Worm (Caenorhabditis elegans) whole organism, L1 larva: ENCODE data around the gene hpo-28.

Source experiments
- C04F5.9 ChIP-seq: sonication (generic microtip); optimal IDR thresholded peaks from 2 replicates; lab custom pipeline; 2016; ENCODE audit warnings: missing genetic modification characterization, missing compliant biosample characterization
- C16A3.4 ChIP-seq: fragments of 150-350 bp; optimal IDR thresholded peaks from 2 replicates; lab custom pipeline; 2014; ENCODE audit warnings: missing biosample characterization, missing genetic modification characterization
- C34B4.2 ChIP-seq: sonication (generic microtip); optimal IDR thresholded peaks from 2 replicates; lab custom pipeline; 2017; ENCODE audit warnings: mild to moderate bottlenecking, missing genetic modification characterization, missing compliant biosample characterization
- F16B12.6 ChIP-seq: fragments of 150-350 bp; optimal IDR thresholded peaks from 2 replicates; lab custom pipeline; 2014; ENCODE audit warnings: missing biosample characterization, missing genetic modification characterization
- aha-1 ChIP-seq: fragments of 150-350 bp; optimal IDR thresholded peaks from 2 replicates; lab custom pipeline; 2014; ENCODE audit warnings: missing biosample characterization, missing genetic modification characterization
- alr-1 ChIP-seq: fragments of 200-800 bp; sonication (Bioruptor generic); optimal IDR thresholded peaks from 2 replicates; lab custom pipeline; 2018; ENCODE audit warnings: borderline replicate concordance, mild to moderate bottlenecking, missing genetic modification characterization, missing compliant biosample characterization
- aly-2 ChIP-seq: fragments of 150-350 bp; optimal IDR thresholded peaks from 2 replicates; lab custom pipeline; 2014; ENCODE audit warnings: missing biosample characterization, missing genetic modification characterization
- ama-1 ChIP-seq: fragments of 150-350 bp; optimal IDR thresholded peaks from 2 replicates; lab custom pipeline; 2014
- ceh-63 ChIP-seq: fragments of 200-800 bp; sonication (Bioruptor generic); optimal IDR thresholded peaks from 2 replicates; lab custom pipeline; 2018; ENCODE audit warnings: mild to moderate bottlenecking, missing genetic modification characterization, missing compliant biosample characterization
- ceh-8 ChIP-seq: fragments of 200-800 bp; sonication (Bioruptor generic); optimal IDR thresholded peaks from 2 replicates; lab custom pipeline; 2018; ENCODE audit warnings: mild to moderate bottlenecking, missing genetic modification characterization, moderate library complexity, missing compliant biosample characterization
- ceh-90 ChIP-seq: sonication (generic microtip); optimal IDR thresholded peaks from 2 replicates; lab custom pipeline; 2016; ENCODE audit warnings: missing genetic modification characterization, missing compliant biosample characterization
- ces-1 ChIP-seq: fragments of 150-350 bp; optimal IDR thresholded peaks from 2 replicates; lab custom pipeline; 2014; ENCODE audit warnings: missing biosample characterization, missing genetic modification reagents, missing genetic modification characterization
- dpl-1 ChIP-seq, 3 experiments: fragments of 150-350 bp in 2 of 3; sonication (generic microtip) in 1 of 3; optimal IDR thresholded peaks; 2 replicates each; lab custom pipeline; 2014 to 2017; ENCODE audit warnings: missing biosample characterization in 3 of 3, missing genetic modification characterization in 3 of 3, missing genetic modification reagents in 3 of 3
- efl-1 ChIP-seq, 4 experiments: fragments of 150-350 bp; optimal IDR thresholded peaks in 3 of 4; peaks in 1 of 4; 1 replicate in 1 of 4; 2 replicates in 3 of 4; lab custom pipeline; 2014; ENCODE audit warnings: missing biosample characterization in 2 of 4, missing genetic modification characterization in 2 of 4, missing genetic modification reagents in 2 of 4
- efl-3 ChIP-seq: fragments of 200-800 bp; sonication (Bioruptor generic); optimal IDR thresholded peaks from 2 replicates; lab custom pipeline; 2018; ENCODE audit warnings: mild to moderate bottlenecking, missing genetic modification characterization, missing compliant biosample characterization
- egl-13 ChIP-seq: sonication (generic microtip); optimal IDR thresholded peaks from 2 replicates; lab custom pipeline; 2016; ENCODE audit warnings: missing genotype, missing genetic modification reagents, missing genetic modification characterization, missing compliant biosample characterization
- elt-3 ChIP-seq, 6 experiments: fragments of 150-350 bp in 1 of 6; sonication (generic microtip); optimal IDR thresholded peaks; 2 replicates each; lab custom pipeline; 2017 to 2018; ENCODE audit warnings: missing biosample characterization in 6 of 6, missing genetic modification characterization in 6 of 6, inconsistent platforms in 1 of 6
- ets-5 ChIP-seq: fragments of 200-800 bp; sonication (Bioruptor generic); IDR thresholded peaks from 2 replicates; pipeline ENCODE4 v1.3.6; 2022; ENCODE audit warnings: missing genetic modification characterization, missing compliant biosample characterization
- fkh-10 ChIP-seq: sonication (generic microtip); optimal IDR thresholded peaks from 2 replicates; lab custom pipeline; 2017; ENCODE audit warnings: missing biosample characterization, missing genetic modification reagents, missing genetic modification characterization
- fkh-8 ChIP-seq: sonication (generic microtip); optimal IDR thresholded peaks from 2 replicates; lab custom pipeline; 2016; ENCODE audit warnings: mild to moderate bottlenecking, missing genetic modification characterization, missing compliant biosample characterization
- fos-1 ChIP-seq: fragments of 150-350 bp; optimal IDR thresholded peaks from 2 replicates; lab custom pipeline; 2014; ENCODE audit warnings: missing biosample characterization, missing genetic modification characterization
- hlh-17 ChIP-seq: fragments of 200-800 bp; sonication (Bioruptor generic); optimal IDR thresholded peaks from 2 replicates; lab custom pipeline; 2018; ENCODE audit warnings: missing genetic modification characterization, mild to moderate bottlenecking, missing compliant biosample characterization, moderate library complexity, borderline replicate concordance
- isw-1 ChIP-seq: fragments of 200-800 bp; sonication (Bioruptor generic); IDR thresholded peaks from 2 replicates; pipeline ENCODE4 v1.3.6; 2022; ENCODE audit warnings: missing genetic modification characterization, missing compliant biosample characterization
- jun-1 ChIP-seq: fragments of 150-350 bp; optimal IDR thresholded peaks from 2 replicates; lab custom pipeline; 2014; ENCODE audit warnings: missing biosample characterization, missing genetic modification reagents, missing genetic modification characterization
- lin-13 ChIP-seq: fragments of 150-350 bp; optimal IDR thresholded peaks from 2 replicates; lab custom pipeline; 2014; ENCODE audit warnings: missing biosample characterization, missing genetic modification reagents, missing genetic modification characterization
- lin-14 ChIP-seq: fragments of 200-800 bp; sonication (Bioruptor generic); optimal IDR thresholded peaks from 2 replicates; lab custom pipeline; 2018; ENCODE audit warnings: mild to moderate bottlenecking, missing genetic modification characterization, moderate library complexity, missing compliant biosample characterization
- lin-15B ChIP-seq: fragments of 150-350 bp; sonication (generic microtip); optimal IDR thresholded peaks from 3 replicates; lab custom pipeline; 2014; ENCODE audit warnings: missing biosample characterization, missing genetic modification characterization
- lin-35 ChIP-seq, 2 experiments: fragments of 150-350 bp; optimal IDR thresholded peaks; 2 replicates each; lab custom pipeline; 2014; ENCODE audit warnings: missing biosample characterization in 2 of 2, missing genetic modification characterization in 2 of 2, missing genetic modification reagents in 2 of 2
- lin-39 ChIP-seq: fragments of 150-350 bp; optimal IDR thresholded peaks from 2 replicates; lab custom pipeline; 2014; ENCODE audit warnings: missing biosample characterization, missing genetic modification reagents, missing genetic modification characterization
- lsy-2 ChIP-seq, 2 experiments: fragments of 150-350 bp; optimal IDR thresholded peaks; 2 replicates each; lab custom pipeline; 2014; ENCODE audit warnings: missing biosample characterization in 2 of 2, missing genetic modification characterization in 2 of 2
- mep-1 ChIP-seq: fragments of 150-350 bp; optimal IDR thresholded peaks from 2 replicates; lab custom pipeline; 2014; ENCODE audit warnings: missing biosample characterization, missing genetic modification characterization
- nhr-19 ChIP-seq: fragments of 200-800 bp; sonication (Bioruptor generic); conservative IDR thresholded peaks from 2 replicates; pipeline ENCODE4 v1.3.6; 2022; ENCODE audit warnings: missing genetic modification characterization, missing compliant biosample characterization
- nhr-237 ChIP-seq: fragments of 150-350 bp; optimal IDR thresholded peaks from 2 replicates; lab custom pipeline; 2014; ENCODE audit warnings: missing biosample characterization, missing genetic modification characterization
- nhr-28 ChIP-seq: fragments of 150-350 bp; optimal IDR thresholded peaks from 2 replicates; lab custom pipeline; 2014; ENCODE audit warnings: missing biosample characterization, missing genetic modification characterization
- nhr-47 ChIP-seq: sonication (generic microtip); optimal IDR thresholded peaks from 2 replicates; lab custom pipeline; 2016; ENCODE audit warnings: mild to moderate bottlenecking, missing genetic modification characterization, moderate library complexity, missing compliant biosample characterization
- nhr-71 ChIP-seq: sonication (generic microtip); optimal IDR thresholded peaks from 2 replicates; lab custom pipeline; 2016; ENCODE audit warnings: mild to moderate bottlenecking, missing genetic modification characterization, moderate library complexity, missing compliant biosample characterization
- nhr-76 ChIP-seq: sonication (generic microtip); optimal IDR thresholded peaks from 2 replicates; lab custom pipeline; 2017; ENCODE audit warnings: missing biosample characterization, missing genetic modification characterization
- nhr-77 ChIP-seq: fragments of 150-350 bp; optimal IDR thresholded peaks from 2 replicates; lab custom pipeline; 2014; ENCODE audit warnings: missing biosample characterization, missing genetic modification characterization
- pqm-1 ChIP-seq: sonication (generic microtip); optimal IDR thresholded peaks from 3 replicates; lab custom pipeline; 2017; ENCODE audit warnings: missing biosample characterization, missing genetic modification characterization
- skn-1 ChIP-seq: fragments of 150-350 bp; optimal IDR thresholded peaks from 2 replicates; lab custom pipeline; 2014; ENCODE audit warnings: missing biosample characterization, missing genetic modification characterization
- snu-23 ChIP-seq: sonication (generic microtip); optimal IDR thresholded peaks from 2 replicates; lab custom pipeline; 2016; ENCODE audit warnings: missing genetic modification characterization, missing compliant biosample characterization
- sox-4 ChIP-seq: sonication (generic microtip); optimal IDR thresholded peaks from 2 replicates; lab custom pipeline; 2016; ENCODE audit warnings: missing genetic modification characterization, missing compliant biosample characterization
- sup-37 ChIP-seq: fragments of 200-800 bp; sonication (Bioruptor generic); optimal IDR thresholded peaks from 2 replicates; lab custom pipeline; 2018; ENCODE audit warnings: mild to moderate bottlenecking, missing genetic modification characterization, missing compliant biosample characterization
- swsn-7 ChIP-seq: sonication (generic microtip); optimal IDR thresholded peaks from 2 replicates; lab custom pipeline; 2016; ENCODE audit warnings: missing genetic modification characterization, missing compliant biosample characterization
- tbx-2 ChIP-seq: sonication (generic microtip); optimal IDR thresholded peaks from 2 replicates; lab custom pipeline; 2016; ENCODE audit warnings: missing genetic modification characterization, missing compliant biosample characterization
- tlp-1 ChIP-seq: fragments of 150-350 bp; optimal IDR thresholded peaks from 2 replicates; lab custom pipeline; 2014; ENCODE audit warnings: missing biosample characterization, missing genetic modification characterization
- unc-130 ChIP-seq: fragments of 150-350 bp; optimal IDR thresholded peaks from 2 replicates; lab custom pipeline; 2017; ENCODE audit warnings: missing biosample characterization, missing genetic modification characterization, inconsistent platforms
- unc-30 ChIP-seq: sonication (generic microtip); optimal IDR thresholded peaks from 2 replicates; lab custom pipeline; 2017; ENCODE audit warnings: missing biosample characterization, missing genetic modification characterization
- unc-62 ChIP-seq: fragments of 150-350 bp; optimal IDR thresholded peaks from 2 replicates; lab custom pipeline; 2014; ENCODE audit warnings: missing biosample characterization, missing genetic modification reagents, missing genetic modification characterization
- unc-86 ChIP-seq: sonication (generic microtip); optimal IDR thresholded peaks from 2 replicates; lab custom pipeline; 2016; ENCODE audit warnings: missing genetic modification characterization, missing compliant biosample characterization
- vab-15 ChIP-seq: sonication (generic microtip); optimal IDR thresholded peaks from 2 replicates; lab custom pipeline; 2017; ENCODE audit warnings: missing genotype, mild to moderate bottlenecking, missing genetic modification characterization, missing compliant biosample characterization
- xbp-1 ChIP-seq: sonication (generic microtip); optimal IDR thresholded peaks from 2 replicates; lab custom pipeline; 2016; ENCODE audit warnings: missing genetic modification characterization, missing compliant biosample characterization
- zip-4 ChIP-seq: fragments of 200-800 bp; sonication (Bioruptor generic); optimal IDR thresholded peaks from 2 replicates; lab custom pipeline; 2018; ENCODE audit warnings: mild to moderate bottlenecking, missing genetic modification characterization, moderate library complexity, missing compliant biosample characterization
- ztf-11 ChIP-seq, 2 experiments: sonication (generic microtip); optimal IDR thresholded peaks; 2 replicates each; lab custom pipeline; 2016 to 2017; ENCODE audit warnings: missing genetic modification characterization in 2 of 2, missing biosample characterization in 1 of 2, missing compliant biosample characterization in 1 of 2

The hpo-28 gene

DNA sequence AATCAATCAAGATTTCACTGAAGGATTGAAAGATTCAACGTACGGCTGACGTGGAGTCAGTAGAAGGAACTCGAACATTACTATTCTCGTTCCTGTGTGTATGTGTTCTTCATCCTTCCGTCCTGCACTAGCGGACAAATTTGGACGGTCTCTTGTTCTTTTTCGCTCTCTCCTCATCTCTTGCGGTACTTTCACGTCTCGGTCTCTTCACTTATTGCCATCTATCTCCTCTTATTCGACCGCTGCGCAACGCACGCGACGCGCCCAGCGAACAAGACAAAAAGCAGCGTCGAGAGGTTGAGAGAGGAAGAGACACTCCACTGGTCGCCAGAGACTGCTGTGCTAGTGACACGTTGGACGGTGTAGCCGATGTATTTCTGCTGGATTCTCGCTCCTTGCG lies 6.3 kb upstream of the hpo-28 start:
- TF ChIP-seq efl-3 (GFP tag; lab: Kevin White, UChicago) (no peak), nhr-47 (tag; lab: Kevin White, UChicago) (peak; percentile 40), hlh-17 (GFP tag; lab: Kevin White, UChicago) (no peak), efl-1 (optimal IDR thresholded peaks at IDR 0.05; lab: Kevin White, UChicago) (peak; percentile 68 to 83), efl-1 (GFP tag; optimal IDR thresholded peaks at IDR 0.05 in 1 of 2; lab: Kevin White, UChicago) (peak; percentile 30 to 96), sox-4 (tag; lab: Kevin White, UChicago) (no peak), isw-1 (peak; percentile 39; the same call in 1 of the 2 replicates), skn-1 (tag; lab: Kevin White, UChicago) (peak; percentile 54), C16A3.4 (tag; lab: Kevin White, UChicago) (peak; percentile 57), F16B12.6 (no peak), jun-1 (peak; percentile 18), tlp-1 (no peak), swsn-7 (tag; lab: Kevin White, UChicago) (peak; percentile 56), lsy-2 (tag; optimal IDR thresholded peaks at IDR 0.05; lab: Kevin White, UChicago) (peak; percentile 50 to 84), lin-13 (no peak), ceh-63 (GFP tag; lab: Kevin White, UChicago) (no peak), ceh-8 (no peak), unc-86 (peak; percentile 35), ceh-90 (tag; lab: Kevin White, UChicago) (no peak), nhr-76 (tag; lab: Kevin White, UChicago) (no peak), ztf-11 (tag; optimal IDR thresholded peaks at IDR 0.05; lab: Kevin White, UChicago) (no peak), lin-39 (no peak), nhr-237 (tag; lab: Kevin White, UChicago) (no peak), aly-2 (tag; lab: Kevin White, UChicago) (no peak), unc-130 (no peak), mep-1 (tag; lab: Kevin White, UChicago) (peak; percentile 74), pqm-1 (tag; lab: Kevin White, UChicago) (no peak), lin-15B (tag; lab: Kevin White, UChicago) (peak; percentile 24), fos-1 (tag; lab: Kevin White, UChicago) (peak; percentile 28), tbx-2 (tag; lab: Kevin White, UChicago) (peak; percentile 46), C04F5.9 (tag; lab: Kevin White, UChicago) (no peak), nhr-28 (tag; lab: Kevin White, UChicago) (no peak), fkh-10 (GFP tag; lab: Kevin White, UChicago) (peak; percentile 10), lin-14 (GFP tag; lab: Kevin White, UChicago) (peak; percentile 90), unc-62 (GFP tag; lab: Kevin White, UChicago) (no peak), fkh-8 (tag; lab: Kevin White, UChicago) (peak; percentile 49), snu-23 (GFP tag; lab: Kevin White, UChicago) (peak; percentile 67), nhr-71 (tag; lab: Kevin White, UChicago) (peak; percentile 58), xbp-1 (peak; percentile 36), C34B4.2 (no peak), ets-5 (GFP tag; lab: Robert Waterston, UW) (no peak), nhr-19 (GFP tag; lab: Robert Waterston, UW) (no peak), zip-4 (GFP tag; lab: Kevin White, UChicago) (no peak), alr-1 (tag; lab: Kevin White, UChicago) (no peak), nhr-77 (tag; lab: Kevin White, UChicago) (peak; percentile 43), elt-3 (tag; optimal IDR thresholded peaks at IDR 0.05; lab: Kevin White, UChicago) (peak in 1 of 6 experiments; percentile 44), dpl-1 (GFP tag; optimal IDR thresholded peaks at IDR 0.05; lab: Kevin White, UChicago) (peak in 2 of 3 experiments; percentile 49 to 62), lin-35 (GFP tag; optimal IDR thresholded peaks at IDR 0.05; lab: Kevin White, UChicago) (peak; percentile 55 to 64), vab-15 (no peak), ces-1 (GFP tag; lab: Kevin White, UChicago) (no peak), aha-1 (tag; lab: Kevin White, UChicago) (no peak), egl-13 (tag; lab: Kevin White, UChicago) (no peak), sup-37 (GFP tag; lab: Kevin White, UChicago) (no peak), unc-30 (tag; lab: Kevin White, UChicago) (no peak), ama-1 (lab: Kevin White, UChicago) (no peak)
